Worm (Caenorhabditis elegans): ENCODE results near the gene srh-123.

srh-123 gene

ce11 chrV:17473699-17474098, at the start of gene srh-123:
Gene srh-123 (plus strand): TSS chrV:17473999.
- TF ChIP-seq scrt-1 (GFP tag; IDR thresholded peaks at IDR 0.05) (no peak), ceh-36 (tag; optimal IDR thresholded peaks at IDR 0.05) (no peak), ceh-13 (GFP tag; optimal IDR thresholded peaks at IDR 0.05) (no peak), tra-4 (tag; optimal IDR thresholded peaks at IDR 0.05) (no peak), pes-1 (GFP tag; IDR thresholded peaks at IDR 0.05) (no peak), tbx-11 (GFP tag; IDR thresholded peaks at IDR 0.05) (no peak), hnd-1 (tag; optimal IDR thresholded peaks at IDR 0.05) (no peak), hmbx-1 (tag; optimal IDR thresholded peaks at IDR 0.05) (no peak), ama-1 (optimal IDR thresholded peaks at IDR 0.05) (no peak), tbx-37 (GFP tag; conservative IDR thresholded peaks at IDR 0.05) (no peak), B0310.2 (tag; optimal IDR thresholded peaks at IDR 0.05) (no peak), ets-7 (tag; optimal IDR thresholded peaks at IDR 0.05) (no peak), flt-1 (GFP tag; IDR thresholded peaks at IDR 0.05) (no peak), aly-1 (tag; optimal IDR thresholded peaks at IDR 0.05) (no peak), sea-1 (GFP tag; conservative IDR thresholded peaks at IDR 0.05) (no peak), F13C5.2 (tag; optimal IDR thresholded peaks at IDR 0.05) (no peak), hmg-4 (GFP tag; optimal IDR thresholded peaks at IDR 0.05) (no peak)

DNA sequence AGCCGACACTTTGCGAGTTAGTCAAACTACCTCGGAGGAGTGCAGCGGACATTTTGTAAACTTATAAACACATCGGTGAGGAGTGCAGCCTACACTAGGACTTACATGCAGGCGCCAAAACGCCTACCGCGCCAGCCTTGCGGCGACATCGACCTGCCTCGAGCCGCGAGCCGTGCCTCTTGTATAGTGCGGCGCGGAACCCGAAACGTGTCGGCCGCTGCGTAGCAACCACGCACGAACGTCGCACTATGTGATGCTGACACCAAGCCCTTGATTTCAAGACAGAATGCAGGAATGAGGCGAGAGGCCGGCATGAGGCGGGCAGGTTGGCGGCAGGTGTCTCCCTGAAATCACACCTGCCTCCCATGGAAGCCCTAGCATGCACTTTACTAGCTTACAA, 44.5 kb upstream of the srh-123 start:
- TF ChIP-seq hmg-4 (GFP tag; optimal IDR thresholded peaks at IDR 0.05) (no peak), hmbx-1 (tag; optimal IDR thresholded peaks at IDR 0.05) (no peak), F13C5.2 (tag; optimal IDR thresholded peaks at IDR 0.05) (no peak), ceh-13 (GFP tag; optimal IDR thresholded peaks at IDR 0.05) (no peak), ets-7 (tag; optimal IDR thresholded peaks at IDR 0.05) (no peak), tra-4 (tag; optimal IDR thresholded peaks at IDR 0.05) (no peak), scrt-1 (GFP tag; IDR thresholded peaks at IDR 0.05) (no peak), hnd-1 (tag; optimal IDR thresholded peaks at IDR 0.05) (no peak), sea-1 (GFP tag; conservative IDR thresholded peaks at IDR 0.05) (no peak), aly-1 (tag; optimal IDR thresholded peaks at IDR 0.05) (no peak), flt-1 (GFP tag; IDR thresholded peaks at IDR 0.05) (no peak), tbx-37 (GFP tag; conservative IDR thresholded peaks at IDR 0.05) (no peak), pes-1 (GFP tag; IDR thresholded peaks at IDR 0.05) (no peak), ama-1 (optimal IDR thresholded peaks at IDR 0.05) (no peak), ceh-36 (tag; optimal IDR thresholded peaks at IDR 0.05) (no peak), tbx-11 (GFP tag; IDR thresholded peaks at IDR 0.05) (no peak), B0310.2 (tag; optimal IDR thresholded peaks at IDR 0.05) (no peak)

DNA sequence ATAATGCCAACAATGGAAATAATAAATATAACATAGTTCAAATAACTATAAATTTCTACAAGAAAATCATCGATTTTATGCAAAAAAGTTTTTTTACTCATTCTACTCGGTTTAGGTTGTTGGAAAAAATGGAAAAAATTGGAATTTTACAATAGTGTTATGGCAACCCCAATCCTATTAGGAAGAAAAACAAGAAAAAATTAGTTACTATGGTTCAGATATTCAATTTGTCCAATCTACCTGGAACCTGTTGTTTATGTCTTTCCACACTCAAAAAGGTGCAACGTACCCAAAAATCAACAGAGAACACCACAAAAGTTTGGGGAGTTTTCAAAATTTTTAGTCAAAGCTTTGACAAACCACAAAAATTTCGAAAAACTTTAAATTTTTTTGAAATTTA, 43.7 kb upstream of the srh-123 start, which contains the start of gene T27C5.10:
Gene T27C5.10 (minus strand): TSS at position 101 of the 400 bp plus-strand sequence.
- TF ChIP-seq ama-1 (optimal IDR thresholded peaks at IDR 0.05), result no peak
- TF ChIP-seq tra-4 (tag; optimal IDR thresholded peaks at IDR 0.05), result no peak
- no peak for TF ChIP-seq flt-1 (GFP tag; IDR thresholded peaks at IDR 0.05)
- TF ChIP-seq ceh-13 (GFP tag; optimal IDR thresholded peaks at IDR 0.05), result no peak
- TF ChIP-seq aly-1 (tag; optimal IDR thresholded peaks at IDR 0.05), result no peak
- no peak for TF ChIP-seq scrt-1 (GFP tag; IDR thresholded peaks at IDR 0.05)
- no peak for TF ChIP-seq hmg-4 (GFP tag; optimal IDR thresholded peaks at IDR 0.05)
- TF ChIP-seq sea-1 (GFP tag; conservative IDR thresholded peaks at IDR 0.05), result no peak
- TF ChIP-seq ceh-36 (tag; optimal IDR thresholded peaks at IDR 0.05), result no peak
- no peak for TF ChIP-seq ets-7 (tag; optimal IDR thresholded peaks at IDR 0.05)
- no peak for TF ChIP-seq hnd-1 (tag; optimal IDR thresholded peaks at IDR 0.05)
- no peak for TF ChIP-seq B0310.2 (tag; optimal IDR thresholded peaks at IDR 0.05)
- TF ChIP-seq pes-1 (GFP tag; IDR thresholded peaks at IDR 0.05), result no peak
- TF ChIP-seq tbx-37 (GFP tag; conservative IDR thresholded peaks at IDR 0.05), result no peak

- TF ChIP-seq tbx-11 (GFP tag; IDR thresholded peaks at IDR 0.05), result no peak
- TF ChIP-seq F13C5.2 (tag; optimal IDR thresholded peaks at IDR 0.05), result no peak
- TF ChIP-seq sea-1 (GFP tag; conservative IDR thresholded peaks at IDR 0.05), result no peak
- TF ChIP-seq ets-7 (tag; optimal IDR thresholded peaks at IDR 0.05), result no peak
- no peak for TF ChIP-seq aly-1 (tag; optimal IDR thresholded peaks at IDR 0.05)
- no peak for TF ChIP-seq pes-1 (GFP tag; IDR thresholded peaks at IDR 0.05)
- no peak for TF ChIP-seq flt-1 (GFP tag; IDR thresholded peaks at IDR 0.05)
- no peak for TF ChIP-seq hmg-4 (GFP tag; optimal IDR thresholded peaks at IDR 0.05)
- TF ChIP-seq hmbx-1 (tag; optimal IDR thresholded peaks at IDR 0.05), result no peak
- TF ChIP-seq scrt-1 (GFP tag; IDR thresholded peaks at IDR 0.05), result no peak
- no peak for TF ChIP-seq ceh-36 (tag; optimal IDR thresholded peaks at IDR 0.05)
- no peak for TF ChIP-seq tbx-37 (GFP tag; conservative IDR thresholded peaks at IDR 0.05)
Observed at ce11 chrV:17430903-17431302, 42.9 kb upstream of the srh-123 start, which contains the start of gene srbc-27. Gene srbc-27 (plus strand): TSS chrV:17431203.

DNA sequence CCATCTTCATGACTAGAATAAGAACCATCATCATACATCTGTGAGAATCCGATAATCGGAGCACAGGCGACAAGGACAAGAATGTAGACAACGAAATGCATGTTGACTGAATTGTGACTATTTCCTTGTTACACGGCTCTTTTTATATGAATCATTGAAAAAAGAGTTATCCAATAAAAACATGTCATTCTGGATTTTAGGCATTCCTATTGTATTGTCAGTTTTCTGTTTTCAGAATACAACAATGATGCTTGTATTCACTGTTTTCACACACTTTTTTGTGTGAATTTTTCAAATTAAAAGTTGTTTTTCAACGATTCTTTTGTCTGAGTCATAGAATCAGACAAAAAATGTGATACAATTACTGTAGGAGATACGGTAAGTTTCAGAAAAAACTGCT, 37.3 kb upstream of the srh-123 start, which contains the start of gene F20E11.18:
Gene F20E11.18 (minus strand): TSS at position 101 of the 400 bp plus-strand sequence.
- no peak for TF ChIP-seq tbx-37 (GFP tag; conservative IDR thresholded peaks at IDR 0.05)

- no peak for TF ChIP-seq ceh-36 (tag; optimal IDR thresholded peaks at IDR 0.05)
- TF ChIP-seq pes-1 (GFP tag; IDR thresholded peaks at IDR 0.05), result no peak
- no peak for TF ChIP-seq ama-1 (optimal IDR thresholded peaks at IDR 0.05)
- no peak for TF ChIP-seq tbx-37 (GFP tag; conservative IDR thresholded peaks at IDR 0.05)
- no peak for TF ChIP-seq tra-4 (tag; optimal IDR thresholded peaks at IDR 0.05)
- no peak for TF ChIP-seq F13C5.2 (tag; optimal IDR thresholded peaks at IDR 0.05)
- TF ChIP-seq hnd-1 (tag; optimal IDR thresholded peaks at IDR 0.05), result no peak
- no peak for TF ChIP-seq ets-7 (tag; optimal IDR thresholded peaks at IDR 0.05)
- TF ChIP-seq scrt-1 (GFP tag; IDR thresholded peaks at IDR 0.05), result no peak
- no peak for TF ChIP-seq tbx-11 (GFP tag; IDR thresholded peaks at IDR 0.05)
- no peak for TF ChIP-seq flt-1 (GFP tag; IDR thresholded peaks at IDR 0.05)
- TF ChIP-seq hmbx-1 (tag; optimal IDR thresholded peaks at IDR 0.05), result no peak
- no peak for TF ChIP-seq B0310.2 (tag; optimal IDR thresholded peaks at IDR 0.05)
Observed at ce11 chrV:17438317-17438716, 35.5 kb upstream of the srh-123 start, which contains the start of gene srsx-2. Gene srsx-2 (minus strand): TSS chrV:17438417.

DNA sequence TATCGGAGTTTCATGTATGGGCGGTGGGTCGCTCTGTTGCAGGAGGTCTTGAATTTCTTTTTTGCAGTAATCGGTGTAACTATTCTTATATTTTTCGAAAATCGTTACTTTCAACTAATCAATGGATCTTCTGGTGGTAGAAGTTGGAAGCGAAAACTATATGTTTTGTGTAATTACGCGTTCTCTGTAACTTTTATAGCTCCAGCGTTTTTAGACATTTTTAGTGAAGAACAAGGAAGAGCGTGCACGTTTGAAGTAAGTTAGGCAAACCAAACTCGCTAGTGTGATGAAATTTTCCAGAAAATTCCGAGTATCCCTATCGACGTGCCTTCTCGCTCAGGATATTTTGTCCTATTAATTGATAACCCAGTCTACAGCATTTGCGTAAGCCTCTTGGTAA, 34.4 kb upstream of the srh-123 start, which contains the start of gene srh-154:
Gene srh-154 (plus strand): TSS at position 301 of the 400 bp plus-strand sequence.
- TF ChIP-seq tra-4 (tag; optimal IDR thresholded peaks at IDR 0.05) (no peak), hmg-4 (GFP tag; optimal IDR thresholded peaks at IDR 0.05) (no peak), aly-1 (tag; optimal IDR thresholded peaks at IDR 0.05) (no peak), F13C5.2 (tag; optimal IDR thresholded peaks at IDR 0.05) (no peak), pes-1 (GFP tag; IDR thresholded peaks at IDR 0.05) (no peak), scrt-1 (GFP tag; IDR thresholded peaks at IDR 0.05) (no peak), ama-1 (optimal IDR thresholded peaks at IDR 0.05) (no peak), B0310.2 (tag; optimal IDR thresholded peaks at IDR 0.05) (no peak), tbx-37 (GFP tag; conservative IDR thresholded peaks at IDR 0.05) (no peak)
